Worm (Caenorhabditis elegans): ENCODE data around the gene atic-1.

Gene atic-1

DNA sequence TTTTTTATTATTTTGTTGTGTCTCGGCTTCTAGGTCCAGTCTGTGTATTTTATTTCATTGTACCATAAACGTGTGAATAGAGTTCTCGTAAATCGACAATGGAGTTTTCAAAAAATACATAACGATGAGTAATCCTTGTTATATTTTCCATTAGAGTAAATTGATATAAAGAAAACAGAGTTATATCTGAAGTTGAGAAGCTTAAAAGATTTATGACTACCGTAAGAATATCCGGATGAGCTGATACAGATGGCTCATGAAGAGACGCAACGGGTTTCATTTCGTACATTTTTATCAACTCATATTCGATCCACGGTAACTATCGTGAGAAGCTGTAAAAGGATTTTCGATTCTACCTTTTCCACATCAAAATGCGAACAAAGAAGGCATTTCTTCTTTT lies 46.0 kb downstream of the atic-1 start, which contains the start of gene gcy-8:
TSS of gene gcy-8 (plus strand) at position 301 of the 400 bp plus-strand sequence.
- TF ChIP-seq hnd-1 (tag; optimal IDR thresholded peaks at IDR 0.05) (no peak), ets-7 (tag; optimal IDR thresholded peaks at IDR 0.05) (no peak), ceh-13 (GFP tag; optimal IDR thresholded peaks at IDR 0.05) (no peak), flt-1 (GFP tag; IDR thresholded peaks at IDR 0.05) (no peak), hmg-4 (GFP tag; optimal IDR thresholded peaks at IDR 0.05) (no peak), hmbx-1 (tag; optimal IDR thresholded peaks at IDR 0.05) (no peak), scrt-1 (GFP tag; IDR thresholded peaks at IDR 0.05) (no peak), ama-1 (optimal IDR thresholded peaks at IDR 0.05) (no peak), tbx-11 (GFP tag; IDR thresholded peaks at IDR 0.05) (no peak), aly-1 (tag; optimal IDR thresholded peaks at IDR 0.05) (no peak), sea-1 (GFP tag; conservative IDR thresholded peaks at IDR 0.05) (no peak), tra-4 (tag; optimal IDR thresholded peaks at IDR 0.05) (no peak)

DNA sequence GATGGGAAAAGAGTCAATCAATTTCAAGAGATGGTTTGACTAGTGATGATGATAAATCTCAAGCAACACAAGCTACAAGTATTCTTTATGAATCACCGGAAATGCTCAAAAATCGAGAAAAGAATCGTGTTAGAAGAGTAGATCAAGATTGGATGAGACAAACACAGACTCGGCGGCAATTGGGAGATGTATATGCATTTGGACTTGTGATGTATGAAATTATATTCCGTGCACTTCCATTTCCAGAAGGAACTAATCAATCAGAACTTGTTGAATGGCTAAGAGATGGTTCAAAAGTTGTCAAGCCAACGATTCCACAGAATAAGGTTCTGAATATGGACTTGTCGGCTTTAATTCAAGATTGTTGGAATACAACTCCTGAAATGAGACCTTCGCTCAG lies 50.0 kb downstream of the atic-1 start:
- TF ChIP-seq tra-4 (tag; optimal IDR thresholded peaks at IDR 0.05) = no peak
- no peak for TF ChIP-seq hnd-1 (tag; optimal IDR thresholded peaks at IDR 0.05)
- no peak for TF ChIP-seq flt-1 (GFP tag; IDR thresholded peaks at IDR 0.05)
- TF ChIP-seq aly-1 (tag; optimal IDR thresholded peaks at IDR 0.05) = no peak
- TF ChIP-seq ceh-13 (GFP tag; optimal IDR thresholded peaks at IDR 0.05) = no peak
- TF ChIP-seq tbx-11 (GFP tag; IDR thresholded peaks at IDR 0.05) = no peak
- TF ChIP-seq ets-7 (tag; optimal IDR thresholded peaks at IDR 0.05) = no peak
- no peak for TF ChIP-seq hmg-4 (GFP tag; optimal IDR thresholded peaks at IDR 0.05)

DNA sequence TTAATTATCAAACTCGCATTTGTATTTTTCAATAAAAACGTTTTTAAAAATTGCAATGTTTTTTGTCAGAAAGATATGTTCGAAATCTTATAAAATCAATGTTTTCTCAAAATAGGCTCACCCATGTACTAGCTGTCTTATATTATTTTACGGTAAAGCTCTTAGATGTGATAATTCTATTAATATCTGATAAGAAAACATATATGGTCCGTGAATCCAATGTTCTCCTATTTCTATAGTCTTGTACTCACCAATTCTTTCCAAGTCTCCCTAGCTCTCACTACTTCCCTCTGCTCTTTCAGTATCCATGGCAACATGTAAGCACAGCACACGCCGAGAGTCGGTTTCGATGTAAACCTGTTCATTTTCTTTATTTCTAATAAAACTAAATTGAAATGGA lies 51.9 kb downstream of the atic-1 start, which contains the start of gene bbs-2:
TSS of gene bbs-2 (plus strand) at position 301 of the 400 bp plus-strand sequence.
- TF ChIP-seq aly-1 (tag; optimal IDR thresholded peaks at IDR 0.05) (no peak), ceh-13 (GFP tag; optimal IDR thresholded peaks at IDR 0.05) (no peak), ceh-36 (tag; optimal IDR thresholded peaks at IDR 0.05) (no peak), tbx-11 (GFP tag; IDR thresholded peaks at IDR 0.05) (no peak), ama-1 (optimal IDR thresholded peaks at IDR 0.05) (no peak), tra-4 (tag; optimal IDR thresholded peaks at IDR 0.05) (no peak), hmbx-1 (tag; optimal IDR thresholded peaks at IDR 0.05) (no peak), B0310.2 (tag; optimal IDR thresholded peaks at IDR 0.05) (no peak), scrt-1 (GFP tag; IDR thresholded peaks at IDR 0.05) (no peak), tbx-37 (GFP tag; conservative IDR thresholded peaks at IDR 0.05) (no peak), ets-7 (tag; optimal IDR thresholded peaks at IDR 0.05) (no peak), F13C5.2 (tag; optimal IDR thresholded peaks at IDR 0.05) (no peak), flt-1 (GFP tag; IDR thresholded peaks at IDR 0.05) (no peak), hnd-1 (tag; optimal IDR thresholded peaks at IDR 0.05) (no peak), hmg-4 (GFP tag; optimal IDR thresholded peaks at IDR 0.05) (no peak), pes-1 (GFP tag; IDR thresholded peaks at IDR 0.05) (no peak), sea-1 (GFP tag; conservative IDR thresholded peaks at IDR 0.05) (no peak)

DNA sequence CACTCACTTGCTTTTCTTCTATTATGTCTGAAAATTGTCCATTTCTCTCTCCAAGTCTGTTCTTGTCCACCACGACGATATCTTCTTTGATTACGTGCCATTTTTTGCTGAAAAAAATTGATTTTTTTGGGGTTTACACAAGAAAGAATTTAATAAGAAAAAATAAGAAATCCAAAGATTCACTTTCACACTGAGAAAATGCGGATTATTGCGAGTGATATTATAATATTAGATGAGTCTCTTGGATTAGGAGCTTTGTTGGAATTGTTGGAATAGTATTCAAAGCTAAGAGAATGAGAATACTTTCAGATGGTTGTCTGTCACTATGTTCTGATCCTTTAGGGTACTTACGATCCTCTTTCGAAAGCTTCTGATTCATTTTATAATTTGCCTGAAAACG lies 57.0 kb downstream of the atic-1 start, which contains the start of gene F20D12.7:
TSS of gene F20D12.7 (minus strand) at position 101 of the 400 bp plus-strand sequence.
- TF ChIP-seq F13C5.2 (tag; optimal IDR thresholded peaks at IDR 0.05) = no peak
- no peak for TF ChIP-seq ceh-13 (GFP tag; optimal IDR thresholded peaks at IDR 0.05)
- no peak for TF ChIP-seq pes-1 (GFP tag; IDR thresholded peaks at IDR 0.05)
- no peak for TF ChIP-seq aly-1 (tag; optimal IDR thresholded peaks at IDR 0.05)
- TF ChIP-seq sea-1 (GFP tag; conservative IDR thresholded peaks at IDR 0.05) = no peak
- no peak for TF ChIP-seq ets-7 (tag; optimal IDR thresholded peaks at IDR 0.05)
- TF ChIP-seq tbx-37 (GFP tag; conservative IDR thresholded peaks at IDR 0.05) = no peak
- no peak for TF ChIP-seq scrt-1 (GFP tag; IDR thresholded peaks at IDR 0.05)
- no peak for TF ChIP-seq flt-1 (GFP tag; IDR thresholded peaks at IDR 0.05)
- TF ChIP-seq B0310.2 (tag; optimal IDR thresholded peaks at IDR 0.05) = no peak
- no peak for TF ChIP-seq tbx-11 (GFP tag; IDR thresholded peaks at IDR 0.05)
- TF ChIP-seq hnd-1 (tag; optimal IDR thresholded peaks at IDR 0.05) = no peak
- no peak for TF ChIP-seq tra-4 (tag; optimal IDR thresholded peaks at IDR 0.05)
- no peak for TF ChIP-seq ama-1 (optimal IDR thresholded peaks at IDR 0.05)
- no peak for TF ChIP-seq ceh-36 (tag; optimal IDR thresholded peaks at IDR 0.05)
- TF ChIP-seq hmg-4 (GFP tag; optimal IDR thresholded peaks at IDR 0.05) = no peak
- no peak for TF ChIP-seq hmbx-1 (tag; optimal IDR thresholded peaks at IDR 0.05)

DNA sequence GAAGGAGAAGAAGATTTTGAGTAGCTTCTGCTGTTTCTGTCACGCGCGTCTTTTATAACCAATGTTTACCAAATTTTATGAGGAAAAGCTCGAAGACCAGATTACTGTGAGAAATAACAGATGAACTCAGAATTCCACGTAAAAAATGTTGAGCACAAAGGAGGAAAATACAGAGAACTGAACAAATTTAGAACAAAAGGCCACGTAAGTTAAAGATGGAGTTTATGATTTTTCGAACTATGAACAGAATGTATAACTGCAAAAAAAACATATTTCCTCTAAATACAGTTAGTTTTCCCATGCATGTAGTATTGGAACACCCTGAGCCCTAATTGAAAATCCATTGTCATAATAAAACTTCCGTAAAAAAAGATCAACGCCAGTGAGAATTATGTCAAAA lies 59.1 kb downstream of the atic-1 start, which contains the start of gene exc-9:
TSS of gene exc-9 (minus strand) at position 101 of the 400 bp plus-strand sequence.
- no peak for TF ChIP-seq sea-1 (GFP tag; conservative IDR thresholded peaks at IDR 0.05)
- TF ChIP-seq flt-1 (GFP tag; IDR thresholded peaks at IDR 0.05) = no peak
- no peak for TF ChIP-seq aly-1 (tag; optimal IDR thresholded peaks at IDR 0.05)
- TF ChIP-seq hmbx-1 (tag; optimal IDR thresholded peaks at IDR 0.05) = no peak
- TF ChIP-seq hnd-1 (tag; optimal IDR thresholded peaks at IDR 0.05) = no peak
- TF ChIP-seq ceh-36 (tag; optimal IDR thresholded peaks at IDR 0.05) = no peak
- no peak for TF ChIP-seq hmg-4 (GFP tag; optimal IDR thresholded peaks at IDR 0.05)
- TF ChIP-seq B0310.2 (tag; optimal IDR thresholded peaks at IDR 0.05) = no peak
- no peak for TF ChIP-seq tbx-11 (GFP tag; IDR thresholded peaks at IDR 0.05)
- TF ChIP-seq scrt-1 (GFP tag; IDR thresholded peaks at IDR 0.05) = no peak
- no peak for TF ChIP-seq tra-4 (tag; optimal IDR thresholded peaks at IDR 0.05)
- no peak for TF ChIP-seq ama-1 (optimal IDR thresholded peaks at IDR 0.05)
- no peak for TF ChIP-seq ceh-13 (GFP tag; optimal IDR thresholded peaks at IDR 0.05)
- TF ChIP-seq pes-1 (GFP tag; IDR thresholded peaks at IDR 0.05) = no peak

DNA sequence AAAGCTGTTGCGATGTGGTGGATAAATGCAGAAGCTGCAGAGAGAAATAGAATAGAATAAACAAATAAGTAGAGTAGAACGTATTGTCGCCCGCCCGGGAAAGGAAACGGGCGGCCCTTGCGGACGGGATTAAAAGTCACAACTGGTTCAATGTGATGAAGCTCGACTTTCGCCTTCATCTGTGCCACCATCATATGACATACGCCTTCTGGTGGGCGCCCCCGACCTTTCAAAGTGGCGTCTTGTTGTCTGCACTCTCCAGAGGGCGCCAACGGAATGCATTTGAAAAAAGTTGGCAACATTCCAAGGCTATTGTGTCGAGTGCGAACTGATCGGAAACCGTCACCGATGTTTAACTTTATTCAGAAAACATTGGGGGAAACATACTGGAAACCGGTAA lies 61.4 kb downstream of the atic-1 start:
- TF ChIP-seq tbx-37 (GFP tag; conservative IDR thresholded peaks at IDR 0.05) (no peak), ceh-36 (tag; optimal IDR thresholded peaks at IDR 0.05) (no peak), tbx-11 (GFP tag; IDR thresholded peaks at IDR 0.05) (no peak), pes-1 (GFP tag; IDR thresholded peaks at IDR 0.05) (no peak), scrt-1 (GFP tag; IDR thresholded peaks at IDR 0.05) (no peak), flt-1 (GFP tag; IDR thresholded peaks at IDR 0.05) (no peak), hmg-4 (GFP tag; optimal IDR thresholded peaks at IDR 0.05) (no peak)

DNA sequence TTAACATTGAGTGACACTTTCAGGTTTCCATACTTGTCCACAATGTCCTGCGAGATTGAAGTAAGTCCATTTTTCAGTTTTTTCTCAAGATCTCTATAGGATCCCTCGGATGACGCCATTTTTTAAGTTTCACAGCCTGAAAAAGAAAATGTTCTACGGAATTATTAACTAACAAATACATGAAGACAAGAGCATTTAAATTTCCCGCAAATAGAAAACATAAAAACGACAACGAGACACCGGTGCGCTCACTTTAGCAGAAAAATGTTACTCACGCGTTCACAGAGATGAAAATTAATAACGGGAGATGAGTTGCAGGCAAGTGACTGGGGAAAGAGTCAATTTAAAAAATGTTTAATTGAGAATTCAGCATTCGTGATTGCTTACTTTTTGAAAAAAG lies 64.6 kb downstream of the atic-1 start, which contains the start of gene czw-1:
TSS of gene czw-1 (minus strand) at position 369 of the 400 bp plus-strand sequence.
- TF ChIP-seq ceh-13 (GFP tag; optimal IDR thresholded peaks at IDR 0.05) = no peak
